Fruit fly (Drosophila melanogaster) whole organism, embryonic: ENCODE results near the gene witty.

Source experiments
- Awh ChIP-seq: fragments of 200-800 bp; sonication (Bioruptor generic); IDR thresholded peaks from 2 replicates; pipeline ENCODE4, ENCODE4 v1.3.6; 2022; ENCODE audit warnings: missing biosample characterization, missing genetic modification characterization
- CG11093 ChIP-seq: fragments of 200-800 bp; sonication (Bioruptor generic); IDR thresholded peaks from 3 replicates; pipeline ENCODE4 v1.3.6; 2022; ENCODE audit warnings: missing biosample characterization, missing genetic modification characterization
- CG11456 ChIP-seq: fragments of 200-800 bp; sonication (Bioruptor generic); IDR thresholded peaks from 3 replicates; pipeline ENCODE4 v1.3.6; 2022; ENCODE audit warnings: missing biosample characterization, missing genetic modification characterization
- CG12155 ChIP-seq: fragments of 200-800 bp; sonication (Bioruptor generic); optimal IDR thresholded peaks from 3 replicates; lab custom pipeline; 2016; ENCODE audit warnings: missing biosample characterization, missing genetic modification characterization
- CG1233 ChIP-seq: fragments of 200-800 bp; sonication (Bioruptor generic); optimal IDR thresholded peaks from 4 replicates; lab custom pipeline; 2018; ENCODE audit warnings: missing biosample characterization, mild to moderate bottlenecking, missing genetic modification characterization
- CG14441 ChIP-seq: fragments of 200-800 bp; sonication (Bioruptor generic); IDR thresholded peaks from 2 replicates; pipeline ENCODE4 v1.3.6; 2022; ENCODE audit warnings: missing biosample characterization, missing genetic modification characterization
- CG14860 ChIP-seq: fragments of 200-800 bp; sonication (Bioruptor generic); IDR thresholded peaks from 3 replicates; pipeline ENCODE4 v1.3.6; 2022; ENCODE audit warnings: missing biosample characterization, missing genetic modification characterization; ENCODE audit not compliant: partially characterized antibody
- CG1529 ChIP-seq: fragments of 200-800 bp; sonication (Bioruptor generic); optimal IDR thresholded peaks from 3 replicates; lab custom pipeline; 2018; ENCODE audit warnings: missing biosample characterization, missing genetic modification characterization
- CG17359 ChIP-seq: fragments of 200-800 bp; sonication (Bioruptor generic); optimal IDR thresholded peaks from 3 replicates; lab custom pipeline; 2018; ENCODE audit warnings: missing biosample characterization, mild to moderate bottlenecking, missing genetic modification characterization, moderate library complexity
- CG18011 ChIP-seq: fragments of 200-800 bp; sonication (Bioruptor generic); optimal IDR thresholded peaks from 2 replicates; lab custom pipeline; 2017; ENCODE audit warnings: missing biosample characterization, missing genetic modification characterization, mild to moderate bottlenecking, moderate library complexity, missing genotype
- CG32767 ChIP-seq: fragments of 200-800 bp; sonication (Bioruptor generic); IDR thresholded peaks from 2 replicates; pipeline ENCODE4 v1.3.6; 2022; ENCODE audit warnings: missing biosample characterization, missing genetic modification characterization
- CG34376 ChIP-seq: fragments of 200-800 bp; sonication (Bioruptor generic); optimal IDR thresholded peaks from 2 replicates; lab custom pipeline; 2018; ENCODE audit warnings: missing biosample characterization, mild to moderate bottlenecking, missing genetic modification characterization
- CG8359 ChIP-seq: fragments of 200-800 bp; sonication (Bioruptor generic); optimal IDR thresholded peaks from 2 replicates; lab custom pipeline; 2017; ENCODE audit warnings: missing biosample characterization, mild to moderate bottlenecking, missing genetic modification characterization, borderline replicate concordance
- CG9215 ChIP-seq: fragments of 200-800 bp; sonication (Bioruptor generic); IDR thresholded peaks from 2 replicates; pipeline ENCODE4 v1.3.6; 2022; ENCODE audit warnings: missing biosample characterization, missing genetic modification characterization
- CG9609 ChIP-seq: fragments of 200-800 bp; sonication (Bioruptor generic); optimal IDR thresholded peaks from 3 replicates; lab custom pipeline; 2016; ENCODE audit warnings: missing biosample characterization, missing genetic modification characterization
- CG9727 ChIP-seq: fragments of 200-800 bp; sonication (Bioruptor generic); optimal IDR thresholded peaks from 3 replicates; lab custom pipeline; 2017; ENCODE audit warnings: missing biosample characterization, mild to moderate bottlenecking, missing genetic modification characterization
- CG9932 ChIP-seq: fragments of 200-800 bp; sonication (Bioruptor generic); IDR thresholded peaks from 2 replicates; pipeline ENCODE4 v1.3.6; 2022; ENCODE audit warnings: missing biosample characterization, missing genetic modification characterization
- CkIIα-i1 ChIP-seq: fragments of 200-800 bp; sonication (Bioruptor generic); IDR thresholded peaks from 2 replicates; pipeline ENCODE4 v1.3.6; 2022; ENCODE audit warnings: missing biosample characterization, missing genetic modification characterization
- Deaf1 ChIP-seq: fragments of 200-800 bp; optimal IDR thresholded peaks from 3 replicates; lab custom pipeline; 2019; ENCODE audit warnings: missing biosample characterization, mild to moderate bottlenecking, missing genetic modification characterization, moderate library complexity
- Dp ChIP-seq: fragments of 200-800 bp; sonication (Bioruptor generic); optimal IDR thresholded peaks from 2 replicates; lab custom pipeline; 2018; ENCODE audit warnings: missing biosample characterization, mild to moderate bottlenecking, missing genetic modification characterization, moderate library complexity
- Dref ChIP-seq: fragments of 200-800 bp; sonication (Bioruptor generic); IDR thresholded peaks from 2 replicates; pipeline ENCODE4 v1.3.6; 2022; ENCODE audit warnings: missing biosample characterization, missing genetic modification characterization
- GATAe ChIP-seq: fragments of 200-800 bp; sonication (Bioruptor generic); conservative IDR thresholded peaks from 2 replicates; pipeline ENCODE4 v1.3.6; 2022; ENCODE audit warnings: missing biosample characterization, missing genetic modification characterization
- Hr51 ChIP-seq, 2 experiments: fragments of 200-800 bp; sonication (Bioruptor generic); optimal IDR thresholded peaks; 2 replicates in 1 of 2; 3 replicates in 1 of 2; lab custom pipeline; 2016 to 2018; ENCODE audit warnings: missing biosample characterization in 2 of 2, missing genetic modification characterization in 2 of 2, mild to moderate bottlenecking in 1 of 2, moderate library complexity in 1 of 2
- Hr78 ChIP-seq, 2 experiments: fragments of 200-800 bp in 1 of 2; fragments of >200 bp in 1 of 2; sonication (Bioruptor generic) in 1 of 2; optimal IDR thresholded peaks; 2 replicates each; lab custom pipeline; 2017 to 2019; ENCODE audit warnings: missing biosample characterization in 2 of 2, missing genetic modification characterization in 2 of 2, mild to moderate bottlenecking in 1 of 2, moderate library complexity in 1 of 2
- Max ChIP-seq: fragments of 200-800 bp; sonication (Bioruptor generic); optimal IDR thresholded peaks from 2 replicates; lab custom pipeline; 2016; ENCODE audit warnings: missing biosample characterization, mild to moderate bottlenecking, missing genetic modification characterization
- NK7.1 ChIP-seq: fragments of 200-800 bp; sonication (Bioruptor generic); optimal IDR thresholded peaks from 3 replicates; lab custom pipeline; 2016; ENCODE audit warnings: missing biosample characterization, missing genetic modification characterization
- Pdp1 ChIP-seq, 2 experiments: fragments of 200-800 bp; sonication (Bioruptor generic); optimal IDR thresholded peaks; 3 replicates each; lab custom pipeline; 2016; ENCODE audit warnings: missing biosample characterization in 2 of 2, missing genetic modification characterization in 2 of 2, mild to moderate bottlenecking in 1 of 2, moderate library complexity in 1 of 2
- Trl ChIP-seq, 3 experiments: fragments of >200 bp in 2 of 3; fragments of 200-800 bp in 1 of 3; sonication (Bioruptor generic) in 1 of 3; optimal IDR thresholded peaks; 2 replicates in 1 of 3; 3 replicates in 2 of 3; lab custom pipeline; 2016 to 2017; ENCODE audit warnings: missing biosample characterization in 1 of 3, missing genetic modification characterization in 1 of 3
- caup ChIP-seq: fragments of 200-800 bp; sonication (Bioruptor generic); optimal IDR thresholded peaks from 3 replicates; lab custom pipeline; 2017; ENCODE audit warnings: missing biosample characterization, mild to moderate bottlenecking, missing genetic modification characterization, moderate library complexity; ENCODE audit not compliant: severe bottlenecking
- chn ChIP-seq: fragments of 200-800 bp; sonication (Bioruptor generic); optimal IDR thresholded peaks from 2 replicates; lab custom pipeline; 2016; ENCODE audit warnings: missing biosample characterization, missing genetic modification characterization
- ci ChIP-seq: fragments of 200-800 bp; sonication (Bioruptor generic); IDR thresholded peaks from 3 replicates; pipeline ENCODE4 v1.3.6; 2022; ENCODE audit warnings: missing biosample characterization, missing genetic modification characterization
- cwo ChIP-seq: fragments of 200-800 bp; sonication (Bioruptor generic); optimal IDR thresholded peaks from 3 replicates; lab custom pipeline; 2017; ENCODE audit warnings: missing biosample characterization, missing genetic modification characterization, mild to moderate bottlenecking, moderate library complexity, missing genetic modification reagents
- disco-r ChIP-seq: fragments of 200-800 bp; sonication (Bioruptor generic); optimal IDR thresholded peaks from 2 replicates; lab custom pipeline; 2016; ENCODE audit warnings: missing biosample characterization, missing genetic modification characterization
- dm ChIP-seq: fragments of 200-800 bp; sonication (Bioruptor generic); optimal IDR thresholded peaks from 3 replicates; lab custom pipeline; 2016; ENCODE audit warnings: missing biosample characterization, missing genetic modification characterization
- gem ChIP-seq: fragments of 200-800 bp; sonication (Bioruptor generic); optimal IDR thresholded peaks from 2 replicates; lab custom pipeline; 2019; ENCODE audit warnings: missing biosample characterization, mild to moderate bottlenecking, missing genetic modification characterization, moderate library complexity
- hkb ChIP-seq, 2 experiments: fragments of 200-800 bp in 1 of 2; fragments of >200 bp in 1 of 2; sonication (Bioruptor generic) in 1 of 2; IDR thresholded peaks in 1 of 2; optimal IDR thresholded peaks in 1 of 2; 2 replicates each; pipeline versions ENCODE4 v1.3.6 to Lab custom; 2017 to 2022; ENCODE audit warnings: missing biosample characterization in 1 of 2, missing genetic modification characterization in 1 of 2
- jigr1 ChIP-seq: fragments of 200-800 bp; sonication (Bioruptor generic); IDR thresholded peaks from 3 replicates; pipeline ENCODE4 v1.3.6; 2022; ENCODE audit warnings: missing biosample characterization, missing genetic modification characterization
- klu ChIP-seq: fragments of 200-800 bp; sonication (Bioruptor generic); IDR thresholded peaks from 2 replicates; pipeline ENCODE4 v1.3.6; 2022; ENCODE audit warnings: missing biosample characterization, missing genetic modification characterization
- knrl ChIP-seq: fragments of 200-800 bp; sonication (Bioruptor generic); IDR thresholded peaks from 3 replicates; pipeline ENCODE4 v1.3.6; 2022; ENCODE audit warnings: missing biosample characterization, missing genetic modification characterization; ENCODE audit not compliant: partially characterized antibody
- nau ChIP-seq: fragments of 200-800 bp; sonication (Bioruptor generic); optimal IDR thresholded peaks from 3 replicates; lab custom pipeline; 2017; ENCODE audit warnings: missing biosample characterization, mild to moderate bottlenecking, missing genetic modification characterization, missing genetic modification reagents
- nerfin-1 ChIP-seq: fragments of 200-800 bp; sonication (Bioruptor generic); optimal IDR thresholded peaks from 3 replicates; lab custom pipeline; 2019; ENCODE audit warnings: missing biosample characterization, mild to moderate bottlenecking, missing genetic modification characterization, moderate library complexity
- org-1 ChIP-seq: fragments of 200-800 bp; sonication (Bioruptor generic); optimal IDR thresholded peaks from 2 replicates; lab custom pipeline; 2017; ENCODE audit warnings: missing biosample characterization, missing genetic modification characterization
- repo ChIP-seq: fragments of 200-800 bp; sonication (Bioruptor generic); optimal IDR thresholded peaks from 2 replicates; lab custom pipeline; 2016; ENCODE audit warnings: missing biosample characterization, missing genetic modification characterization
- salm ChIP-seq: fragments of 200-800 bp; sonication (Bioruptor generic); optimal IDR thresholded peaks from 2 replicates; lab custom pipeline; 2018; ENCODE audit warnings: missing biosample characterization, mild to moderate bottlenecking, missing genetic modification characterization
- scrt ChIP-seq: fragments of 200-800 bp; sonication (Bioruptor generic); optimal IDR thresholded peaks from 2 replicates; lab custom pipeline; 2018; ENCODE audit warnings: missing biosample characterization, mild to moderate bottlenecking, missing genetic modification characterization, moderate library complexity
- sisA ChIP-seq: fragments of 200-800 bp; sonication (Bioruptor generic); IDR thresholded peaks from 2 replicates; pipeline ENCODE4 v1.3.6; 2022; ENCODE audit warnings: missing biosample characterization, missing genetic modification characterization
- vvl ChIP-seq: fragments of 200-800 bp; sonication (Bioruptor generic); IDR thresholded peaks from 2 replicates; pipeline ENCODE4 v1.3.6; 2022; ENCODE audit warnings: missing biosample characterization, missing genetic modification characterization
- wek ChIP-seq: fragments of 200-800 bp; sonication (Bioruptor generic); optimal IDR thresholded peaks from 3 replicates; lab custom pipeline; 2018; ENCODE audit warnings: missing biosample characterization, mild to moderate bottlenecking, missing genetic modification characterization, moderate library complexity
- yki ChIP-seq: fragments of >200 bp; optimal IDR thresholded peaks from 3 replicates; lab custom pipeline; 2018

Gene witty

DNA sequence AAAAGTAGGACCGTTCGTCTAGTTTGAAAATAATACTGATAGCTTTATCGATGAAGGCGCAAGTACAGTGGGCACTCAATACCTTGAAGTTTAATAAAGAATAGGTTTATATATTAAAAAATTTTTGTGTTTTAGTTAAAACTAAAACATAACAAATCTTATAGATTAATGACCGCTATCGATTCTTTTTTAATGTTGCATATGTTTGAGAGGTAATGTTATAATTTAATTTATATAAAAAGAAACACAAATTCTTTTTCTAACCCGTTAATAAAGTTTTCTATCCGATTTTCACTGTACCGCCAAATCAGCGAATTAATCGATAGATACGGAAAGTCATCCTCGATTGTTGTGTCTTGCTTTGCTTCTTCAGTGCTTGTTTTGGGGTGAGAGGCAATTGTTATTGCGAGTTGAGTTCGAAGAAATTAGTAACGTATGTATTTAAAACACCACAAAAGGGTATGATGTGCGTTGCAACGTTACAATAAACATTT, 46.1 kb downstream of the witty start, which contains the start of the genes Dad1 and CG13384 (continued):
- peak; percentile 68 for TF ChIP-seq Awh (GFP tag; lab: Robert Waterston, UW)
- TF ChIP-seq CG8359 (GFP tag; lab: Kevin White, UChicago), result peak; percentile 51
- peak; percentile 49 to 74 for TF ChIP-seq Pdp1 (GFP tag; optimal IDR thresholded peaks at IDR 0.05; lab: Kevin White, UChicago)
- TF ChIP-seq cwo, result peak; percentile 90
- peak; percentile 97 for TF ChIP-seq gem (tag; lab: Kevin White, UChicago)
- peak; percentile 62 for TF ChIP-seq knrl (GFP tag; lab: Robert Waterston, UW)
- peak; percentile 73; the same call in 2 of the 3 replicates for TF ChIP-seq jigr1
- TF ChIP-seq wek (GFP tag; lab: Kevin White, UChicago), result peak; percentile 15
- TF ChIP-seq CG11093 (GFP tag; lab: Robert Waterston, UW), result peak; percentile 85
- peak; percentile 93 for TF ChIP-seq CG9727 (GFP tag; lab: Kevin White, UChicago)
- TF ChIP-seq CG17359, result peak; percentile 92
- TF ChIP-seq Dref (GFP tag; lab: Robert Waterston, UW), result peak; percentile 61
- TF ChIP-seq CG1529 (GFP tag; lab: Kevin White, UChicago), result peak; percentile 81
- peak; percentile 68 for TF ChIP-seq chn (GFP tag; lab: Kevin White, UChicago)
- peak; percentile 75 for TF ChIP-seq org-1
- TF ChIP-seq sisA (GFP tag; lab: Robert Waterston, UW), result peak; percentile 88
- TF ChIP-seq CkIIα-i1, result no peak
- peak; percentile 87 for TF ChIP-seq CG14441 (GFP tag; lab: Robert Waterston, UW)
- no peak for TF ChIP-seq nau (GFP tag; lab: Kevin White, UChicago)
- TF ChIP-seq CG18011 (GFP tag; lab: Kevin White, UChicago), result peak; percentile 78
- peak; percentile 30 for TF ChIP-seq Dp (GFP tag; lab: Kevin White, UChicago)
- TF ChIP-seq disco-r (GFP tag; lab: Kevin White, UChicago), result no peak
- peak; percentile 86 for TF ChIP-seq GATAe (GFP tag; lab: Robert Waterston, UW)
- no peak for TF ChIP-seq Trl (optimal IDR thresholded peaks at IDR 0.05; lab: Kevin White, UChicago)
- TF ChIP-seq Trl (GFP tag; optimal IDR thresholded peaks at IDR 0.05; lab: Kevin White, UChicago), result peak; percentile 55
- TF ChIP-seq klu, result peak; percentile 89
- TF ChIP-seq CG32767, result peak; percentile 86
- peak; percentile 84 for TF ChIP-seq Max (GFP tag; lab: Kevin White, UChicago)
- peak; percentile 95 for TF ChIP-seq vvl (GFP tag; lab: Robert Waterston, UW)
- TF ChIP-seq CG14860 (GFP tag; lab: Robert Waterston, UW), result no peak
- TF ChIP-seq salm (tag; lab: Kevin White, UChicago), result peak; percentile 87
- peak; percentile 90 for TF ChIP-seq nerfin-1
- no peak for TF ChIP-seq NK7.1 (GFP tag; lab: Kevin White, UChicago)
- peak; percentile 75 to 94 for TF ChIP-seq Hr51 (GFP tag; optimal IDR thresholded peaks at IDR 0.05; lab: Kevin White, UChicago)
- TF ChIP-seq CG9609 (GFP tag; lab: Kevin White, UChicago), result no peak
- peak; percentile 79 for TF ChIP-seq Deaf1 (tag; lab: Kevin White, UChicago)
- 0 out of 3 replicates have a peak, but pooled peaks have one; percentile 48 for TF ChIP-seq ci (GFP tag; lab: Robert Waterston, UW)
- peak; percentile 85 for TF ChIP-seq scrt (GFP tag; lab: Kevin White, UChicago)
- TF ChIP-seq caup (GFP tag; lab: Kevin White, UChicago), result peak; percentile 89
- no peak; the same call in none of the 3 replicates for TF ChIP-seq CG11456
- TF ChIP-seq CG1233 (GFP tag; lab: Kevin White, UChicago), result peak; percentile 91
- peak in 1 of 2 experiments; percentile 37 for TF ChIP-seq Hr78 (GFP tag; optimal IDR thresholded peaks at IDR 0.05; lab: Kevin White, UChicago)
- no peak for TF ChIP-seq hkb (optimal IDR thresholded peaks at IDR 0.05; lab: Kevin White, UChicago)
- peak; percentile 85 for TF ChIP-seq hkb (GFP tag; IDR thresholded peaks at IDR 0.05; lab: Robert Waterston, UW)
- TF ChIP-seq CG34376 (GFP tag; lab: Kevin White, UChicago), result peak; percentile 93
- TF ChIP-seq repo (GFP tag; lab: Kevin White, UChicago), result no peak
- peak; percentile 94 for TF ChIP-seq CG9215 (GFP tag; lab: Robert Waterston, UW)
- TF ChIP-seq yki (lab: Kevin White, UChicago), result no peak
- TF ChIP-seq CG9932 (GFP tag; lab: Robert Waterston, UW), result peak; percentile 97
- TF ChIP-seq dm, result peak; percentile 36
- TF ChIP-seq CG12155 (GFP tag; lab: Kevin White, UChicago), result peak; percentile 90
